Worm (Caenorhabditis elegans) whole organism, L4 larva: ENCODE measurements around the gene F20C5.11.
A peak's percentile ranks its signal among the peaks of the same experiment; 100 is the strongest.

ENCODE experiments used
- F44E2.7 ChIP-seq: fragments of 200-800 bp; sonication (Bioruptor generic); IDR thresholded peaks from 2 replicates; pipeline ENCODE4 v2.1.2; 2022; ENCODE audit warnings: missing genetic modification characterization, missing compliant biosample characterization
- Y75B8A.6 ChIP-seq: fragments of 200-800 bp; sonication (Bioruptor generic); IDR thresholded peaks from 2 replicates; pipeline ENCODE4 v1.3.6; 2022; ENCODE audit warnings: missing genetic modification reagents, missing genetic modification characterization, missing compliant biosample characterization
- aha-1 ChIP-seq: fragments of 150-350 bp; peaks from one replicate; lab custom pipeline; 2014; ENCODE audit warnings: missing biosample characterization, missing genetic modification characterization
- arid-1 ChIP-seq: fragments of 200-800 bp; sonication (Bioruptor generic); conservative IDR thresholded peaks from 2 replicates; pipeline ENCODE4 v1.3.6; 2022; ENCODE audit warnings: missing genetic modification reagents, missing genetic modification characterization, missing compliant biosample characterization
- attf-4 ChIP-seq: sonication (generic microtip); optimal IDR thresholded peaks from 3 replicates; lab custom pipeline; 2017; ENCODE audit warnings: missing biosample characterization, missing genetic modification characterization
- ceh-28 ChIP-seq: fragments of 150-350 bp; optimal IDR thresholded peaks from 2 replicates; lab custom pipeline; 2014; ENCODE audit warnings: missing biosample characterization, missing genetic modification reagents, missing genetic modification characterization
- ceh-44 ChIP-seq: fragments of 200-800 bp; sonication (Bioruptor generic); IDR thresholded peaks from 2 replicates; pipeline ENCODE4 v1.3.6; 2022; ENCODE audit warnings: missing genetic modification reagents, missing genetic modification characterization, missing compliant biosample characterization
- ceh-62 ChIP-seq: sonication (generic microtip); optimal IDR thresholded peaks from 2 replicates; lab custom pipeline; 2017; ENCODE audit warnings: missing biosample characterization, missing genetic modification characterization
- cey-2 ChIP-seq: sonication (generic microtip); optimal IDR thresholded peaks from 3 replicates; lab custom pipeline; 2017; ENCODE audit warnings: missing genetic modification characterization, mild to moderate bottlenecking, missing compliant biosample characterization, antibody characterized with exemption, borderline replicate concordance; ENCODE audit not compliant: insufficient read depth
- daf-16 ChIP-seq, 3 experiments: sonication (generic microtip); optimal IDR thresholded peaks; 2 replicates each; lab custom pipeline; 2016 to 2017; ENCODE audit warnings: missing genetic modification characterization in 3 of 3, missing genetic modification reagents in 3 of 3, mild to moderate bottlenecking in 2 of 3, missing compliant biosample characterization in 2 of 3, missing biosample characterization in 1 of 3, moderate library complexity in 1 of 3
- daf-8 ChIP-seq: fragments of 200-800 bp; sonication (Bioruptor generic); IDR thresholded peaks from 2 replicates; pipeline ENCODE4 v1.3.6; 2022; ENCODE audit warnings: missing genetic modification characterization, missing compliant biosample characterization
- dmd-9 ChIP-seq: fragments of 200-800 bp; sonication (Bioruptor generic); IDR thresholded peaks from 2 replicates; pipeline ENCODE4 v1.3.6; 2022; ENCODE audit warnings: missing genetic modification reagents, missing genetic modification characterization, missing compliant biosample characterization
- dve-1 ChIP-seq: sonication (generic microtip); optimal IDR thresholded peaks from 2 replicates; lab custom pipeline; 2017; ENCODE audit warnings: antibody characterized with exemption, mild to moderate bottlenecking, missing genetic modification characterization, missing compliant biosample characterization; ENCODE audit not compliant: insufficient read depth
- fos-1 ChIP-seq: fragments of 150-350 bp; optimal IDR thresholded peaks from 2 replicates; lab custom pipeline; 2014; ENCODE audit warnings: missing biosample characterization, missing genetic modification characterization
- hlh-30 ChIP-seq: sonication (generic microtip); optimal IDR thresholded peaks from 2 replicates; lab custom pipeline; 2017; ENCODE audit warnings: antibody characterized with exemption, mild to moderate bottlenecking, missing genetic modification characterization, missing compliant biosample characterization; ENCODE audit not compliant: insufficient read depth
- lim-7 ChIP-seq: fragments of 200-800 bp; sonication (Bioruptor generic); IDR thresholded peaks from 2 replicates; pipeline ENCODE4 v1.3.6; 2022; ENCODE audit warnings: missing genetic modification characterization, missing compliant biosample characterization
- lin-1 ChIP-seq: fragments of 200-800 bp; sonication (Bioruptor generic); IDR thresholded peaks from 2 replicates; pipeline ENCODE4 v1.3.6; 2022; ENCODE audit warnings: missing genetic modification reagents, missing genetic modification characterization, missing compliant biosample characterization
- lin-15B ChIP-seq: fragments of 150-350 bp; sonication (generic microtip); optimal IDR thresholded peaks from 3 replicates; lab custom pipeline; 2014; ENCODE audit warnings: missing biosample characterization, missing genetic modification characterization
- lin-29 ChIP-seq: fragments of 200-800 bp; sonication (Bioruptor generic); IDR thresholded peaks from 2 replicates; pipeline ENCODE4 v1.3.6; 2022; ENCODE audit warnings: missing genetic modification reagents, missing genetic modification characterization, missing compliant biosample characterization
- lin-38 ChIP-seq: fragments of 200-800 bp; sonication (Bioruptor generic); IDR thresholded peaks from 2 replicates; pipeline ENCODE4 v1.3.6; 2022; ENCODE audit warnings: missing genetic modification reagents, missing genetic modification characterization, missing compliant biosample characterization
- lin-39 ChIP-seq: fragments of 150-350 bp; optimal IDR thresholded peaks from 2 replicates; lab custom pipeline; 2014; ENCODE audit warnings: missing biosample characterization, missing genetic modification reagents, missing genetic modification characterization
- lir-3 ChIP-seq: sonication (generic microtip); optimal IDR thresholded peaks from 2 replicates; lab custom pipeline; 2016; ENCODE audit warnings: mild to moderate bottlenecking, missing genetic modification characterization, missing compliant biosample characterization
- lsy-2 ChIP-seq, 2 experiments: fragments of 150-350 bp in 1 of 2; sonication (generic microtip) in 1 of 2; optimal IDR thresholded peaks; 2 replicates each; lab custom pipeline; 2014 to 2017; ENCODE audit warnings: missing biosample characterization in 2 of 2, missing genetic modification characterization in 2 of 2
- madf-5 ChIP-seq, 2 experiments: fragments of 200-800 bp; sonication (Bioruptor generic); IDR thresholded peaks; 2 replicates each; pipeline ENCODE4 v1.3.6; 2022; ENCODE audit warnings: missing compliant biosample characterization in 2 of 2, missing genetic modification characterization in 2 of 2
- mep-1 ChIP-seq: fragments of 150-350 bp; sonication (generic microtip); optimal IDR thresholded peaks from 3 replicates; lab custom pipeline; 2014; ENCODE audit warnings: missing biosample characterization, missing genetic modification characterization
- mxl-2 ChIP-seq: fragments of 200-800 bp; sonication (Bioruptor generic); conservative IDR thresholded peaks from 2 replicates; pipeline ENCODE4 v1.3.6; 2022; ENCODE audit warnings: missing genetic modification reagents, missing genetic modification characterization, missing compliant biosample characterization
- nhr-11 ChIP-seq: fragments of 150-350 bp; optimal IDR thresholded peaks from 2 replicates; lab custom pipeline; 2014; ENCODE audit warnings: missing biosample characterization, missing genetic modification characterization
- nhr-111 ChIP-seq: fragments of 200-800 bp; sonication (Bioruptor generic); optimal IDR thresholded peaks from 2 replicates; lab custom pipeline; 2018; ENCODE audit warnings: mild to moderate bottlenecking, missing genetic modification characterization, missing compliant biosample characterization
- nhr-237 ChIP-seq: sonication (generic microtip); optimal IDR thresholded peaks from 2 replicates; lab custom pipeline; 2017; ENCODE audit warnings: missing biosample characterization, missing genetic modification characterization
- nhr-28 ChIP-seq: fragments of 150-350 bp; optimal IDR thresholded peaks from 2 replicates; lab custom pipeline; 2014; ENCODE audit warnings: missing biosample characterization, missing genetic modification characterization
- nhr-48 ChIP-seq: sonication (generic microtip); optimal IDR thresholded peaks from 2 replicates; lab custom pipeline; 2016; ENCODE audit warnings: mild to moderate bottlenecking, missing genetic modification characterization, missing compliant biosample characterization
- nhr-76 ChIP-seq: fragments of 150-350 bp; optimal IDR thresholded peaks from 2 replicates; lab custom pipeline; 2014; ENCODE audit warnings: missing biosample characterization, missing genetic modification characterization
- pha-4 ChIP-seq, 2 experiments: fragments of 150-350 bp in 1 of 2; fragments of 200-800 bp in 1 of 2; sonication (Bioruptor generic) in 1 of 2; IDR thresholded peaks in 1 of 2; optimal IDR thresholded peaks in 1 of 2; 2 replicates each; pipeline versions ENCODE4 v1.3.6 to Lab custom; 2014 to 2022; ENCODE audit warnings: missing genetic modification characterization in 2 of 2, missing genetic modification reagents in 2 of 2, missing biosample characterization in 1 of 2, missing compliant biosample characterization in 1 of 2
- pqm-1 ChIP-seq: sonication (generic microtip); optimal IDR thresholded peaks from 2 replicates; lab custom pipeline; 2017; ENCODE audit warnings: missing biosample characterization, missing genetic modification characterization
- rbr-2 ChIP-seq: sonication (generic microtip); optimal IDR thresholded peaks from 2 replicates; lab custom pipeline; 2016; ENCODE audit warnings: missing genotype, missing genetic modification characterization, missing compliant biosample characterization
- sdz-12 ChIP-seq: fragments of 200-800 bp; sonication (Bioruptor generic); optimal IDR thresholded peaks from 2 replicates; lab custom pipeline; 2018; ENCODE audit warnings: mild to moderate bottlenecking, missing genetic modification characterization, missing compliant biosample characterization
- snpc-4 ChIP-seq: fragments of 150-350 bp; optimal IDR thresholded peaks from 2 replicates; lab custom pipeline; 2014; ENCODE audit warnings: missing biosample characterization, missing genetic modification characterization
- spr-3 ChIP-seq: fragments of 200-800 bp; sonication (Bioruptor generic); optimal IDR thresholded peaks from 2 replicates; lab custom pipeline; 2018; ENCODE audit warnings: mild to moderate bottlenecking, missing genetic modification characterization, missing compliant biosample characterization
- tag-97 ChIP-seq: fragments of 200-800 bp; sonication (Bioruptor generic); IDR thresholded peaks from 2 replicates; pipeline ENCODE4 v1.3.6; 2022; ENCODE audit warnings: missing genetic modification characterization, missing compliant biosample characterization
- unc-130 ChIP-seq: sonication (generic microtip); optimal IDR thresholded peaks from 2 replicates; lab custom pipeline; 2016; ENCODE audit warnings: missing genetic modification reagents, missing genetic modification characterization, missing compliant biosample characterization
- vab-7 ChIP-seq: fragments of 200-800 bp; sonication (Bioruptor generic); IDR thresholded peaks from 2 replicates; pipeline ENCODE4 v1.3.6; 2022; ENCODE audit warnings: missing genetic modification reagents, missing genetic modification characterization, missing compliant biosample characterization
- zip-11 ChIP-seq: fragments of 200-800 bp; sonication (Bioruptor generic); IDR thresholded peaks from 2 replicates; pipeline ENCODE4 v1.3.6; 2022; ENCODE audit warnings: missing genetic modification characterization, missing compliant biosample characterization

F20C5.11 gene

DNA sequence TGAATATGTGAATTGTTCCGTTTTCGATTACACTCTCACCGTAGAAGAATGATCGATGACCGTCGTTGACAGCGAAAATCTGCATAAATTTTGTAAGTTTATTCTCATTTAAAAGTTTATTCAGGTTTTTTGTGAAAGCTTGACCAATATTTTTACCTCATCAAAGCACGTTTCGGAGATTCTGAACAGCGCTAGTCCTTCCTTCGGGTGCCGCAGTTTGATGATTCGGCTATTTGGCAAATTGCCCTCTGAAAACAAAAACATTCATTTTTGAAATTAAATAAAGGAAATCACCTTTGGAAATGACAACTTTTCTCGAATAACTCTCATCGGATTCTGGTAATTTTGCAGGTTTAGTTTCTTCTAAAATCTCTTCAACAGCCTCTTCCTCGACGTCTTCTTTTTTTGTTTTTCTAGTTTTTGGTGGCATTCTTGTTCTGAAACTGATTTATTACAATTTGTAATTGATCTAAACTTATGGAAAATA, 20.8 kb downstream of the F20C5.11 start, which contains the start of gene F21D5.6 (continued):
- no peak for TF ChIP-seq nhr-76 (tag; lab: Kevin White, UChicago)
- TF ChIP-seq lin-38 (GFP tag; lab: Robert Waterston, UW), result peak; percentile 30; the same call in 1 of the 2 replicates
- TF ChIP-seq nhr-11 (tag; lab: Kevin White, UChicago), result no peak
- peak; percentile 65 for TF ChIP-seq aha-1 (tag; lab: Kevin White, UChicago)
- peak; percentile 9 for TF ChIP-seq mep-1
- TF ChIP-seq snpc-4 (tag; lab: Kevin White, UChicago), result no peak
- TF ChIP-seq pha-4 (GFP tag; IDR thresholded peaks at IDR 0.05; lab: Robert Waterston, UW), result no peak
- TF ChIP-seq pha-4 (tag; optimal IDR thresholded peaks at IDR 0.05; lab: Kevin White, UChicago), result no peak

DNA sequence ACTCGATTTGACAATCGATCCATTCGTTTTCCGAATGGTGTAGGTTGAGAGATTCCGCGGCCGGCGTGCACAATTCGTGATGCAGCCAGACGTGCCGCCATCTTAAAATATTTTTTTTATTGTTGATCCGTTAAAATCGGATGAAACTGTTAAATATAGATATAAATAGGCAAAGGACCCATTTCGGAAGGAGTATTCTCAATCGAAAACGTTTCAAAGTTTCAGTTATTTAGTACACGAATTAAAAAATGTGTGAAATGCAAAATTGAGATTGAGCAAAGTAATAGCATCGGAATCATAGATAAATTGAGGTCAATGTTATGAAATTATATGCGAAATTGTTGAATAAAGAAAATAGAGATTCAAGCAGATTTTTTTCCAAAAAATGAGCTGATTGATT, 21.9 kb downstream of the F20C5.11 start, which contains the start of gene mrps-33:
Gene mrps-33 (minus strand): TSS at position 101 of the 400 bp plus-strand sequence.
- TF ChIP-seq lin-1 (no peak), aha-1 (tag; lab: Kevin White, UChicago) (no peak)

ce11 chrIV:8739294-8739693, 22.5 kb downstream of the F20C5.11 start, which contains the start of gene F21D5.5:
Gene F21D5.5, minus strand, starts transcription at chrIV:8739394.
- TF ChIP-seq zip-11 (GFP tag; lab: Robert Waterston, UW), result no peak
- peak; percentile 24 for TF ChIP-seq ceh-28 (tag; lab: Kevin White, UChicago)
- no peak for TF ChIP-seq fos-1
- TF ChIP-seq attf-4 (tag; lab: Kevin White, UChicago), result no peak

- TF ChIP-seq lin-39 (tag; lab: Kevin White, UChicago) (no peak), lir-3 (tag; lab: Kevin White, UChicago) (no peak), dve-1 (tag; lab: Kevin White, UChicago) (no peak), hlh-30 (tag; lab: Kevin White, UChicago) (no peak), ceh-44 (no peak), rbr-2 (tag; lab: Kevin White, UChicago) (no peak), snpc-4 (tag; lab: Kevin White, UChicago) (no peak), ceh-62 (no peak), daf-16 (GFP tag; optimal IDR thresholded peaks at IDR 0.05; lab: Kevin White, UChicago) (no peak), daf-16 (tag; optimal IDR thresholded peaks at IDR 0.05; lab: Kevin White, UChicago) (no peak), dmd-9 (no peak)
These were observed 24.0 kb downstream of the F20C5.11 start, which contains the start of gene F21D5.4 for ce11 chrIV:8737787-8738186. Gene F21D5.4, plus strand, starts transcription at chrIV:8738087.

DNA sequence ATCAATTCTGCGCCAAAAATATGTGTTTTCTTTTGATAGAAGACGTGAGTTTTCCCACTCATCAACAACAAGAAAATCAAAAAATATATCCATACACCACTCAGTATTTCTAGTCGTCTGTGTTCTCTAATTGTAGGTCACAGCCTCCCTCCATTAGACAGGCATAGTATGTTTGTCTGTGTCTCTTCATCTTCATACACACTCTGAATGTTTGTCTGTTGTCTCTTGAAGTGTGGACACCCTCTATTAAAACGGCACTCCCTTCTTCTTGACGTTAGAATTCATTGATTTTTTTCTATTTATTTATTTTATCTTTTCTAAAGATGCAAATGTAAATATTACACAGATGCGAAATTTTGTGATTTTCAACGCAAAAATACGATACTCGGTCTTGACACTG, 24.4 kb downstream of the F20C5.11 start:
- TF ChIP-seq Y75B8A.6 (GFP tag; lab: Robert Waterston, UW), result no peak
- TF ChIP-seq daf-8 (GFP tag; lab: Robert Waterston, UW), result no peak
- TF ChIP-seq snpc-4 (tag; lab: Kevin White, UChicago), result no peak
- TF ChIP-seq tag-97 (GFP tag; lab: Robert Waterston, UW), result no peak
- TF ChIP-seq nhr-48 (tag; lab: Kevin White, UChicago), result no peak
- TF ChIP-seq lin-29 (GFP tag; lab: Robert Waterston, UW), result no peak
- TF ChIP-seq lsy-2 (tag; optimal IDR thresholded peaks at IDR 0.05; lab: Kevin White, UChicago), result peak in 1 of 2 experiments; percentile 32
- no peak for TF ChIP-seq aha-1 (tag; lab: Kevin White, UChicago)
- no peak for TF ChIP-seq ceh-62
- TF ChIP-seq ceh-28 (tag; lab: Kevin White, UChicago), result no peak
- TF ChIP-seq lin-15B, result no peak
- no peak for TF ChIP-seq nhr-237
- TF ChIP-seq vab-7 (GFP tag; lab: Robert Waterston, UW), result no peak
- no peak for TF ChIP-seq spr-3 (GFP tag; lab: Kevin White, UChicago)
- no peak for TF ChIP-seq cey-2 (tag; lab: Kevin White, UChicago)
- peak; percentile 10 for TF ChIP-seq hlh-30 (tag; lab: Kevin White, UChicago)
- no peak for TF ChIP-seq lim-7 (GFP tag; lab: Robert Waterston, UW)
- no peak for TF ChIP-seq arid-1
- no peak for TF ChIP-seq mxl-2 (GFP tag; lab: Robert Waterston, UW)
- no peak for TF ChIP-seq unc-130 (GFP tag; lab: Kevin White, UChicago)
- no peak for TF ChIP-seq sdz-12 (GFP tag; lab: Kevin White, UChicago)
- peak; percentile 5 for TF ChIP-seq nhr-28 (tag; lab: Kevin White, UChicago)
- no peak for TF ChIP-seq nhr-111 (GFP tag; lab: Kevin White, UChicago)
- TF ChIP-seq madf-5 (GFP tag; IDR thresholded peaks at IDR 0.05; lab: Robert Waterston, UW), result no peak
- TF ChIP-seq F44E2.7 (GFP tag; lab: Robert Waterston, UW), result no peak
- TF ChIP-seq pqm-1 (tag; lab: Kevin White, UChicago), result no peak
